Worm (Caenorhabditis elegans) whole organism, L1 larva: ENCODE results near the gene F35H8.2.

Experiments used
- lin-15B ChIP-seq: fragments of 150-350 bp; sonication (generic microtip); optimal IDR thresholded peaks from 3 replicates; lab custom pipeline; 2014; ENCODE audit warnings: missing biosample characterization, missing genetic modification characterization
- unc-98 ChIP-seq: fragments of 200-800 bp; sonication (Bioruptor generic); IDR thresholded peaks from 2 replicates; pipeline ENCODE4 v1.3.6; 2022; ENCODE audit warnings: missing genetic modification characterization, missing compliant biosample characterization

- TF ChIP-seq unc-98 (no peak), lin-15B (tag; lab: Kevin White, UChicago) (no peak)
These were observed 10.9 kb upstream of the F35H8.2 start, which contains the start of gene sra-7 for ce11 chrII:9544386-9544785.
